Worm (Caenorhabditis elegans): Measurements from ENCODE around the gene Y14H12A.1.

The Y14H12A.1 gene

DNA sequence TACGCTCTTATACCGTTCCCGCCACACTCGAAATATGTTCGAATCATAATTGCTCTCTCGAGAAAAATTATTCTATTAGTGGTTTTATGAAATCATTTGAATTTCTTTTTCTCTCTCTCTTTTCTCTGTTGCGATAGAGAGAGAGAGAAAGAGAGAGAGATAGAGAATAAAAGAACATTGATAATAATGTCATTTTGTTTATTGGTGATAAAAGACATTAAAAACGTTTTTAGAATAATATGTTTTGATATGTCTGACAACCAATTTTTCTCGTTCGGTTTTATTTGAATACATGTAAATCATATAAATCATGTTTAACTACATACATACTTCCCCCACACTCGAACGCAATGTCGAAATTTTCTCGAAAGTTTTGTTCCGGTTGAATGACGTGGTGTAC, 40.0 kb upstream of the Y14H12A.1 start (continued):
- TF ChIP-seq ceh-82 (tag; optimal IDR thresholded peaks at IDR 0.05) (no peak), pqm-1 (tag; optimal IDR thresholded peaks at IDR 0.05) (peak; percentile 22), lsy-2 (tag; optimal IDR thresholded peaks at IDR 0.05) (peak in 1 of 2 experiments; percentile 47), dmd-6 (GFP tag; IDR thresholded peaks at IDR 0.05) (peak; percentile 28; the same call in 1 of the 2 replicates), nhr-237 (tag; optimal IDR thresholded peaks at IDR 0.05) (no peak), lin-15B (tag; optimal IDR thresholded peaks at IDR 0.05) (no peak), mxl-3 (GFP tag; optimal IDR thresholded peaks at IDR 0.05) (no peak)

DNA sequence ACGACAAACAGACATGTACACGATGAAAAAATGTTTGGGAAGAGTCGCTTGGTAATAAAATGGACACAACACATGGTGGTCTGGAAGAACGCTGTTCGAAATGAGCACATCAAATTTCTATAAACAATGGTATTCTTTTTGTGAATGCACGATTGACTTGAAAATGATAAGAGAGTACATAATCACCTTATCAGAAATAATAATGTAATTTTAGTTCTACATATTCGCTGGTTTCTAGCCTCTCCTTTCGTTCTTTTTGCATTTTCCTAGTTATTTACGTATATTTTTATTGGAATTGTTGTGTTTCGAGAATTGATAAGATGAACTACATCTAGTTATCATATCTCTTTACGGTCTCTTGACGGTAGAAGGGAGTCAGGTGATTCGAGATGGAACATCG, 39.0 kb upstream of the Y14H12A.1 start:
- TF ChIP-seq saeg-2 (GFP tag; IDR thresholded peaks at IDR 0.05) (no peak), daf-16 (GFP tag; optimal IDR thresholded peaks at IDR 0.05) (no peak), daf-16 (tag; optimal IDR thresholded peaks at IDR 0.05) (peak; percentile 89), T20F7.1 (GFP tag; optimal IDR thresholded peaks at IDR 0.05) (peak; percentile 15), pqm-1 (tag; optimal IDR thresholded peaks at IDR 0.05) (peak; percentile 64), nhr-6 (tag; optimal IDR thresholded peaks at IDR 0.05) (peak; percentile 24), ceh-32 (tag; optimal IDR thresholded peaks at IDR 0.05; ENCODE audit: poor library complexity) (no peak), php-3 (GFP tag; IDR thresholded peaks at IDR 0.05) (peak; percentile 74), dve-1 (tag; optimal IDR thresholded peaks at IDR 0.05; ENCODE audit: insufficient read depth) (peak; percentile 49), nhr-28 (tag; optimal IDR thresholded peaks at IDR 0.05) (peak; percentile 87), hlh-11 (tag; optimal IDR thresholded peaks at IDR 0.05) (peak; percentile 51)

DNA sequence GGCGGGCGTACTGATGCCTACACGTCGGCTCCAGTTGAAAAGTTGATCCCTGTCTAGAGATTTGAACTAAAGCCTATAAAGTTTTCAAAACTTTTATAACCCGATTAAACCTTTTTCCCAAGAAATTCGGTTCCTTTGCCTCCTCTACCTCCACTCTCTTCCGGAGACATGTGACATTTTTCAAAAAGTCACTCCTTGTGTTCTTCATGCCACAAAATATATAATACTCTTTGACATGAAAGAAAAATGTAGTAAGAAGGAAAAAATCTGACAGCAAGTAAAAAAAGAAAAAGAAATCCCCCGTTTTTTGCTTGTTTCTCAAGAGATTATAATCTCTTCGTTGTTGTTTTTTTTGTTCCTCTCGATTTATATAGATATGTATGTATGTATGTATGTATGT, 38.2 kb upstream of the Y14H12A.1 start:
- TF ChIP-seq hlh-30 (tag; optimal IDR thresholded peaks at IDR 0.05; ENCODE audit: insufficient read depth) (peak; percentile 8), ceh-62 (tag; optimal IDR thresholded peaks at IDR 0.05) (no peak), attf-4 (tag; optimal IDR thresholded peaks at IDR 0.05) (no peak), ces-1 (GFP tag; optimal IDR thresholded peaks at IDR 0.05) (no peak), aha-1 (tag) (peak; percentile 70), nhr-10 (tag; optimal IDR thresholded peaks at IDR 0.05) (no peak), lim-7 (GFP tag; IDR thresholded peaks at IDR 0.05) (no peak), lsy-2 (tag; optimal IDR thresholded peaks at IDR 0.05) (peak in 1 of 2 experiments; percentile 31), dve-1 (tag; optimal IDR thresholded peaks at IDR 0.05; ENCODE audit: insufficient read depth) (peak; percentile 31), mep-1 (tag; optimal IDR thresholded peaks at IDR 0.05) (peak; percentile 15), nhr-28 (tag; optimal IDR thresholded peaks at IDR 0.05) (peak; percentile 12)

DNA sequence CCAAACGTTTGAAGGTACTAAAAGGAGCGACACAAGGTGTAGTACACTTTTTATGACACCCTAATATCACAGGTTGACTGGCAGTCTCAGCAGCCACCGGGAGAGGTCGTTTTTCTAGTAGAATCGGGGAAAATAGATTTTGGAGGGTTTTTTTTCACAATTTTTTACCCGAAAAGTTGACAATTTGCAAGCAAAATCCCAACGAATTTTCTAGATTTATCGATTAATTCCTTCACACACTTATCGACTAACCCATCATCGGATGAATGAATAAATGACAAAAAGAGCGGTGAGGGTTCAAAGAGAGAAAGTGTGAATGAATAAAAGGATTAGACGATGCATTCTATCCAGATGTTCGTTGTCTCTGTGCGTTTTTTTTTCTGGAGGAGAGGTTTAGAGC, 37.1 kb upstream of the Y14H12A.1 start:
- TF ChIP-seq hmg-1.1 (GFP tag; IDR thresholded peaks at IDR 0.05) (no peak), aha-1 (tag) (peak; percentile 79)

DNA sequence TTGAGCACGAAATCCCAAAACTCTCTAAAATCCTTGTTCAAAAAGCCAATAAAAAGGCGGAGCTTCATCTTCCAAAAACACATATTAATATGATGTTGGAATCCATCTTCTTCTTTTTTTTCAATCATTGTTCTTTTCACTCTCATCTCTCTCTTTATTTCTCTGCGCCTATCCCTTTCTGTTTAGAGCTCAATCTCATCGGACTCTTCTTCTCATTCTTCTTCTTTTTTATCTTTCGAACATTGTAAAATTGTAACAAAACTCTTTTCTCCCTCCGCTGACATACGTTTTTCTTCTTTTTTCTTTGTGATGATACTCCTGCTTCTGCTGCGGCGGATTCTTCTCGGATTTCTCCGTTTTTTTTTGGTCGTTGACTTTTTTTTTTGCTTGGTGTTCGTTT, 36.3 kb upstream of the Y14H12A.1 start:
- peak in 1 of 2 experiments; percentile 1 for TF ChIP-seq daf-16 (GFP tag; optimal IDR thresholded peaks at IDR 0.05)
- TF ChIP-seq daf-16 (tag; optimal IDR thresholded peaks at IDR 0.05): no peak
- peak in 1 of 2 experiments; percentile 28 for TF ChIP-seq unc-62 (GFP tag; optimal IDR thresholded peaks at IDR 0.05 in 1 of 2)
- TF ChIP-seq unc-62 (tag; optimal IDR thresholded peaks at IDR 0.05): no peak
- no peak for TF ChIP-seq nhr-42 (GFP tag; IDR thresholded peaks at IDR 0.05)
- peak; percentile 16 for TF ChIP-seq fkh-10 (GFP tag; optimal IDR thresholded peaks at IDR 0.05)
- TF ChIP-seq hlh-11 (tag; optimal IDR thresholded peaks at IDR 0.05): peak; percentile 39
- TF ChIP-seq T20F7.1 (GFP tag; optimal IDR thresholded peaks at IDR 0.05): no peak
- peak in 1 of 2 experiments; percentile 63 for TF ChIP-seq lsy-2 (tag; optimal IDR thresholded peaks at IDR 0.05)
- TF ChIP-seq D1046.2 (GFP tag; IDR thresholded peaks at IDR 0.05): no peak
- no peak for TF ChIP-seq dve-1 (tag; optimal IDR thresholded peaks at IDR 0.05; ENCODE audit: insufficient read depth)
- no peak for TF ChIP-seq tra-1 (GFP tag; IDR thresholded peaks at IDR 0.05)
- TF ChIP-seq aha-1 (tag): peak; percentile 10
- TF ChIP-seq nhr-77 (tag; optimal IDR thresholded peaks at IDR 0.05): no peak
- TF ChIP-seq mep-1 (tag; optimal IDR thresholded peaks at IDR 0.05): peak; percentile 46
- no peak for TF ChIP-seq ceh-20 (GFP tag; IDR thresholded peaks at IDR 0.05)

All from whole organism, L4 larva.